Fruit fly (Drosophila melanogaster) whole organism, prepupa: ENCODE results near the gene Prm.

Source experiments
- CG10631 ChIP-seq: fragments of 200-800 bp; sonication (Bioruptor generic); optimal IDR thresholded peaks from 2 replicates; lab custom pipeline; 2016; ENCODE audit warnings: missing biosample characterization, missing genetic modification characterization
- CG11294 ChIP-seq: fragments of 200-800 bp; sonication (Bioruptor generic); IDR thresholded peaks from 2 replicates; pipeline ENCODE4 v1.3.6; 2022; ENCODE audit warnings: missing biosample characterization, missing genetic modification characterization
- CG11762 ChIP-seq: fragments of 200-800 bp; sonication (Bioruptor generic); optimal IDR thresholded peaks from 3 replicates; lab custom pipeline; 2016; ENCODE audit warnings: missing biosample characterization, missing genetic modification characterization; ENCODE audit not compliant: insufficient read depth
- CG11902 ChIP-seq: fragments of 200-800 bp; sonication (Bioruptor generic); optimal IDR thresholded peaks from 3 replicates; lab custom pipeline; 2016; ENCODE audit warnings: missing biosample characterization, missing genetic modification characterization
- CG15336 ChIP-seq: fragments of 200-800 bp; sonication (Bioruptor generic); IDR thresholded peaks from 2 replicates; pipeline ENCODE4 v1.3.6; 2022; ENCODE audit warnings: missing biosample characterization, missing genetic modification characterization
- CG16779 ChIP-seq: fragments of 200-800 bp; sonication (Bioruptor generic); optimal IDR thresholded peaks from 3 replicates; lab custom pipeline; 2017; ENCODE audit warnings: missing biosample characterization, mild to moderate bottlenecking, missing genetic modification characterization
- CG31627 ChIP-seq: fragments of 200-800 bp; sonication (Bioruptor generic); optimal IDR thresholded peaks from 3 replicates; lab custom pipeline; 2016; ENCODE audit warnings: missing biosample characterization, missing genetic modification characterization
- CG32006 ChIP-seq: fragments of 200-800 bp; sonication (Bioruptor generic); optimal IDR thresholded peaks from 3 replicates; lab custom pipeline; 2017; ENCODE audit warnings: missing biosample characterization, mild to moderate bottlenecking, missing genetic modification characterization
- CG34406 ChIP-seq: fragments of 200-800 bp; sonication (Bioruptor generic); optimal IDR thresholded peaks from 3 replicates; lab custom pipeline; 2016; ENCODE audit warnings: missing biosample characterization, missing genetic modification characterization
- CG3919 ChIP-seq: fragments of 200-800 bp; sonication (Bioruptor generic); optimal IDR thresholded peaks from 3 replicates; lab custom pipeline; 2016; ENCODE audit warnings: missing biosample characterization, missing genetic modification characterization
- CG4318 ChIP-seq: fragments of 200-800 bp; sonication (Bioruptor generic); optimal IDR thresholded peaks from 3 replicates; lab custom pipeline; 2017; ENCODE audit warnings: missing biosample characterization, mild to moderate bottlenecking, missing genetic modification characterization
- CG6276 ChIP-seq: fragments of 200-800 bp; sonication (Bioruptor generic); optimal IDR thresholded peaks from 2 replicates; lab custom pipeline; 2017; ENCODE audit warnings: missing biosample characterization, mild to moderate bottlenecking, missing genetic modification characterization
- CG6792 ChIP-seq: fragments of 200-800 bp; sonication (Bioruptor generic); optimal IDR thresholded peaks from 3 replicates; lab custom pipeline; 2016; ENCODE audit warnings: missing biosample characterization, missing genetic modification characterization
- CG6808 ChIP-seq: fragments of 200-800 bp; sonication (Bioruptor generic); optimal IDR thresholded peaks from 3 replicates; lab custom pipeline; 2017; ENCODE audit warnings: missing biosample characterization, missing genetic modification characterization, mild to moderate bottlenecking, moderate library complexity, missing genetic modification reagents
- CG6854 ChIP-seq: fragments of 200-800 bp; sonication (Bioruptor generic); optimal IDR thresholded peaks from 2 replicates; lab custom pipeline; 2017; ENCODE audit warnings: missing biosample characterization, mild to moderate bottlenecking, missing genetic modification characterization
- CG7368 ChIP-seq: fragments of 200-800 bp; sonication (Bioruptor generic); optimal IDR thresholded peaks from 3 replicates; lab custom pipeline; 2016; ENCODE audit warnings: missing biosample characterization, missing genetic modification characterization
- CG8119 ChIP-seq: fragments of 200-800 bp; sonication (Bioruptor generic); IDR thresholded peaks from 3 replicates; pipeline ENCODE4 v1.3.6; 2022; ENCODE audit warnings: missing biosample characterization, missing genetic modification characterization
- CG8319 ChIP-seq: fragments of 200-800 bp; sonication (Bioruptor generic); optimal IDR thresholded peaks from 3 replicates; lab custom pipeline; 2016; ENCODE audit warnings: missing biosample characterization, missing genetic modification characterization
- CG8632 ChIP-seq: fragments of 200-800 bp; sonication (Bioruptor generic); optimal IDR thresholded peaks from 3 replicates; lab custom pipeline; 2016; ENCODE audit warnings: missing biosample characterization, missing genetic modification characterization
- CG9139 ChIP-seq: fragments of 200-800 bp; sonication (Bioruptor generic); optimal IDR thresholded peaks from 3 replicates; lab custom pipeline; 2017; ENCODE audit warnings: missing biosample characterization, mild to moderate bottlenecking, missing genetic modification characterization
- Eip75B ChIP-seq: fragments of 200-800 bp; sonication (Bioruptor generic); optimal IDR thresholded peaks from 3 replicates; lab custom pipeline; 2016; ENCODE audit warnings: missing biosample characterization, missing genetic modification characterization
- Eip78C ChIP-seq: fragments of 200-800 bp; sonication (Bioruptor generic); peaks from one replicate; lab custom pipeline; 2016; ENCODE audit warnings: missing biosample characterization, missing genetic modification characterization
- Eip93F ChIP-seq: fragments of 200-800 bp; sonication (Bioruptor generic); optimal IDR thresholded peaks from 2 replicates; lab custom pipeline; 2016; ENCODE audit warnings: missing biosample characterization, mild to moderate bottlenecking, missing genetic modification characterization
- Ets21C ChIP-seq: fragments of 200-800 bp; sonication (Bioruptor generic); optimal IDR thresholded peaks from 3 replicates; lab custom pipeline; 2016; ENCODE audit warnings: missing biosample characterization, missing genetic modification characterization
- Ets96B ChIP-seq: fragments of 200-800 bp; optimal IDR thresholded peaks from 2 replicates; lab custom pipeline; 2019; ENCODE audit warnings: missing biosample characterization, mild to moderate bottlenecking, missing genetic modification characterization, moderate library complexity
- Gug ChIP-seq: fragments of 200-800 bp; sonication (Bioruptor generic); IDR thresholded peaks from 2 replicates; pipeline ENCODE4 v1.3.6; 2022; ENCODE audit warnings: missing biosample characterization, missing genetic modification characterization
- Hr39 ChIP-seq: fragments of 200-800 bp; sonication (Bioruptor generic); optimal IDR thresholded peaks from 2 replicates; lab custom pipeline; 2016; ENCODE audit warnings: missing biosample characterization, missing genetic modification characterization
- Hr4 ChIP-seq: fragments of 200-800 bp; sonication (Bioruptor generic); optimal IDR thresholded peaks from 3 replicates; lab custom pipeline; 2016; ENCODE audit warnings: missing biosample characterization, missing genetic modification characterization
- Lpt ChIP-seq: fragments of 200-800 bp; sonication (Bioruptor generic); optimal IDR thresholded peaks from 3 replicates; lab custom pipeline; 2016; ENCODE audit warnings: missing biosample characterization, missing genetic modification characterization
- Met ChIP-seq: fragments of 200-800 bp; sonication (Bioruptor generic); optimal IDR thresholded peaks from 3 replicates; lab custom pipeline; 2016; ENCODE audit warnings: missing biosample characterization, missing genetic modification characterization
- OdsH ChIP-seq: fragments of 200-800 bp; sonication (Bioruptor generic); optimal IDR thresholded peaks from 3 replicates; lab custom pipeline; 2016; ENCODE audit warnings: missing biosample characterization, missing genetic modification characterization
- Smox ChIP-seq: fragments of 200-800 bp; sonication (Bioruptor generic); optimal IDR thresholded peaks from 3 replicates; lab custom pipeline; 2016; ENCODE audit warnings: missing biosample characterization, missing genetic modification characterization
- Sox102F ChIP-seq: fragments of 200-800 bp; sonication (Bioruptor generic); optimal IDR thresholded peaks from 2 replicates; lab custom pipeline; 2016; ENCODE audit warnings: missing biosample characterization, mild to moderate bottlenecking, missing genetic modification characterization
- Sox15 ChIP-seq: fragments of 200-800 bp; sonication (Bioruptor generic); optimal IDR thresholded peaks from 3 replicates; lab custom pipeline; 2016; ENCODE audit warnings: missing biosample characterization, missing genetic modification characterization
- achi ChIP-seq: fragments of 200-800 bp; sonication (Bioruptor generic); optimal IDR thresholded peaks from 3 replicates; lab custom pipeline; 2016; ENCODE audit warnings: missing biosample characterization, missing genetic modification characterization
- acj6 ChIP-seq: fragments of 200-800 bp; sonication (Bioruptor generic); optimal IDR thresholded peaks from 3 replicates; lab custom pipeline; 2016; ENCODE audit warnings: missing biosample characterization, missing genetic modification characterization
- cyc ChIP-seq: fragments of 200-800 bp; sonication (Bioruptor generic); optimal IDR thresholded peaks from 3 replicates; lab custom pipeline; 2016; ENCODE audit warnings: missing biosample characterization, missing genetic modification characterization
- dac ChIP-seq: fragments of 200-800 bp; sonication (Bioruptor generic); optimal IDR thresholded peaks from 2 replicates; lab custom pipeline; 2017; ENCODE audit warnings: missing biosample characterization, mild to moderate bottlenecking, missing genetic modification characterization
- dsx ChIP-seq: fragments of 200-800 bp; optimal IDR thresholded peaks from 3 replicates; lab custom pipeline; 2019; ENCODE audit warnings: missing biosample characterization, mild to moderate bottlenecking, missing genetic modification characterization, moderate library complexity; ENCODE audit not compliant: poor library complexity, severe bottlenecking
- eg ChIP-seq: fragments of 200-800 bp; sonication (Bioruptor generic); IDR thresholded peaks from 3 replicates; pipeline ENCODE4 v1.3.6; 2022; ENCODE audit warnings: missing biosample characterization, missing genetic modification characterization
- esn ChIP-seq: fragments of 200-800 bp; sonication (Bioruptor generic); optimal IDR thresholded peaks from 2 replicates; lab custom pipeline; 2016; ENCODE audit warnings: missing biosample characterization, mild to moderate bottlenecking, missing genetic modification characterization, moderate library complexity
- fd59A ChIP-seq: fragments of 200-800 bp; sonication (Bioruptor generic); optimal IDR thresholded peaks from 2 replicates; lab custom pipeline; 2017; ENCODE audit warnings: missing biosample characterization, mild to moderate bottlenecking, missing genetic modification characterization, missing genetic modification reagents
- fd85E ChIP-seq: fragments of 200-800 bp; sonication (Bioruptor generic); optimal IDR thresholded peaks from 3 replicates; lab custom pipeline; 2016; ENCODE audit warnings: missing biosample characterization, missing genetic modification characterization
- lz ChIP-seq: fragments of 200-800 bp; sonication (Bioruptor generic); optimal IDR thresholded peaks from 3 replicates; lab custom pipeline; 2016; ENCODE audit warnings: missing biosample characterization, missing genetic modification characterization
- net ChIP-seq: fragments of 200-800 bp; sonication (Bioruptor generic); optimal IDR thresholded peaks from 3 replicates; lab custom pipeline; 2016; ENCODE audit warnings: missing biosample characterization, missing genetic modification characterization
- pdm3 ChIP-seq: fragments of 200-800 bp; sonication (Bioruptor generic); optimal IDR thresholded peaks from 3 replicates; lab custom pipeline; 2016; ENCODE audit warnings: missing biosample characterization, missing genetic modification characterization
- salr ChIP-seq, 2 experiments: fragments of 200-800 bp; sonication (Bioruptor generic); optimal IDR thresholded peaks; 3 replicates each; lab custom pipeline; 2016 to 2018; ENCODE audit warnings: missing biosample characterization in 2 of 2, missing genetic modification characterization in 2 of 2, mild to moderate bottlenecking in 1 of 2
- spab ChIP-seq: fragments of 200-800 bp; sonication (Bioruptor generic); optimal IDR thresholded peaks from 2 replicates; lab custom pipeline; 2017; ENCODE audit warnings: missing biosample characterization, mild to moderate bottlenecking, missing genetic modification characterization, missing genetic modification reagents
- ss ChIP-seq, 2 experiments: fragments of 200-800 bp; sonication (Bioruptor generic); optimal IDR thresholded peaks; 2 replicates in 1 of 2; 3 replicates in 1 of 2; lab custom pipeline; 2017 to 2018; ENCODE audit warnings: mild to moderate bottlenecking in 2 of 2, missing biosample characterization in 2 of 2, missing genetic modification characterization in 2 of 2, moderate library complexity in 1 of 2
- svp ChIP-seq: fragments of 200-800 bp; sonication (Bioruptor generic); peaks from one replicate; lab custom pipeline; 2016; ENCODE audit warnings: missing biosample characterization, missing genetic modification characterization
- topi ChIP-seq: fragments of 200-800 bp; sonication (Bioruptor generic); optimal IDR thresholded peaks from 3 replicates; lab custom pipeline; 2016; ENCODE audit warnings: missing biosample characterization, missing genetic modification characterization

The Prm gene

dm6 chr3L:8772998-8773684 is 28.0 kb upstream of the Prm start:
- peak; percentile 10 for TF ChIP-seq topi (GFP tag; lab: Kevin White, UChicago)
- TF ChIP-seq Met, result peak; percentile 37
- peak; percentile 88 for TF ChIP-seq CG8119
- peak; percentile 94 for TF ChIP-seq Eip78C (GFP tag; lab: Kevin White, UChicago)
- peak; percentile 1 for TF ChIP-seq CG9139 (GFP tag; lab: Kevin White, UChicago)
- no peak for TF ChIP-seq svp (GFP tag; lab: Kevin White, UChicago)
- peak; percentile 76 for TF ChIP-seq CG32006 (GFP tag; lab: Kevin White, UChicago)
- TF ChIP-seq Hr39, result peak; percentile 39
- peak; percentile 1 for TF ChIP-seq dac (GFP tag; lab: Kevin White, UChicago)
- peak; percentile 65 for TF ChIP-seq CG34406 (GFP tag; lab: Kevin White, UChicago)
- TF ChIP-seq pdm3 (GFP tag; lab: Kevin White, UChicago), result peak; percentile 72
- TF ChIP-seq Hr4 (GFP tag; lab: Kevin White, UChicago), result peak; percentile 71
- TF ChIP-seq eg (GFP tag; lab: Robert Waterston, UW), result peak; percentile 83
- no peak for TF ChIP-seq CG6854 (GFP tag; lab: Kevin White, UChicago)
- peak; percentile 47 for TF ChIP-seq dsx (GFP tag; lab: Kevin White, UChicago)
- peak; percentile 60 for TF ChIP-seq Lpt (GFP tag; lab: Kevin White, UChicago)
- TF ChIP-seq Sox102F, result peak; percentile 28
- TF ChIP-seq CG8632 (GFP tag; lab: Kevin White, UChicago), result peak; percentile 70
- peak; percentile 60 for TF ChIP-seq acj6
- TF ChIP-seq fd59A (GFP tag; lab: Kevin White, UChicago), result peak; percentile 66
- TF ChIP-seq Ets96B, result peak; percentile 64
- TF ChIP-seq lz (GFP tag; lab: Kevin White, UChicago), result peak; percentile 24
- peak; percentile 47 for TF ChIP-seq CG11762 (GFP tag; lab: Kevin White, UChicago)
- TF ChIP-seq CG10631 (GFP tag; lab: Kevin White, UChicago), result peak; percentile 35
- peak; percentile 46; the same call in 1 of the 2 replicates for TF ChIP-seq CG11294 (GFP tag; lab: Robert Waterston, UW)
- TF ChIP-seq Sox15 (GFP tag; lab: Kevin White, UChicago), result no peak
- TF ChIP-seq cyc, result no peak
- TF ChIP-seq CG6792 (GFP tag; lab: Kevin White, UChicago), result peak; percentile 56
- peak; percentile 63 for TF ChIP-seq CG6276
- TF ChIP-seq CG4318 (GFP tag; lab: Kevin White, UChicago), result peak; percentile 46
- TF ChIP-seq salr (GFP tag; optimal IDR thresholded peaks at IDR 0.05; lab: Kevin White, UChicago), result peak in 1 of 2 experiments; percentile 24
- peak; percentile 32 for TF ChIP-seq Eip75B (GFP tag; lab: Kevin White, UChicago)
- no peak for TF ChIP-seq Eip93F (GFP tag; lab: Kevin White, UChicago)
- TF ChIP-seq CG16779 (tag; lab: Kevin White, UChicago), result no peak
- TF ChIP-seq CG3919 (GFP tag; lab: Kevin White, UChicago), result peak; percentile 69
- peak; percentile 1 for TF ChIP-seq Smox (GFP tag; lab: Kevin White, UChicago)
- peak; percentile 70 for TF ChIP-seq net
- TF ChIP-seq fd85E (GFP tag; lab: Kevin White, UChicago), result no peak
- peak; percentile 7 for TF ChIP-seq CG7368 (GFP tag; lab: Kevin White, UChicago)
- peak; percentile 9 for TF ChIP-seq CG11902 (GFP tag; lab: Kevin White, UChicago)
- peak; percentile 49 for TF ChIP-seq CG6808 (GFP tag; lab: Kevin White, UChicago)
- peak; percentile 56 for TF ChIP-seq spab
- peak; percentile 86 for TF ChIP-seq CG15336 (GFP tag; lab: Robert Waterston, UW)
- TF ChIP-seq CG31627 (GFP tag; lab: Kevin White, UChicago), result peak; percentile 26
- peak; percentile 78 for TF ChIP-seq OdsH
- peak; percentile 57 for TF ChIP-seq Gug (GFP tag; lab: Robert Waterston, UW)
- TF ChIP-seq Ets21C (GFP tag; lab: Kevin White, UChicago), result no peak
- peak; percentile 47 to 63 for TF ChIP-seq ss (GFP tag; optimal IDR thresholded peaks at IDR 0.05; lab: Kevin White, UChicago)
- TF ChIP-seq CG8319 (GFP tag; lab: Kevin White, UChicago), result peak; percentile 13
- TF ChIP-seq achi (GFP tag; lab: Kevin White, UChicago), result peak; percentile 66
- peak; percentile 56 for TF ChIP-seq esn (GFP tag; lab: Kevin White, UChicago)
